Fruit fly (Drosophila melanogaster) whole organism, adult: ENCODE results near the gene Lectin-galC1.

Experiments used
- CG14711 ChIP-seq: fragments of 200-800 bp; sonication (Bioruptor generic); optimal IDR thresholded peaks from 2 replicates; lab custom pipeline; 2018; ENCODE audit warnings: missing biosample characterization, mild to moderate bottlenecking, missing genetic modification characterization, moderate library complexity
- kay ChIP-seq: fragments of 200-800 bp; sonication (Bioruptor generic); peaks from one replicate; lab custom pipeline; 2016; ENCODE audit warnings: missing biosample characterization, missing genetic modification characterization, borderline replicate concordance
- ovo ChIP-seq: fragments of 200-800 bp; sonication (Bioruptor generic); optimal IDR thresholded peaks from 2 replicates; lab custom pipeline; 2016; ENCODE audit warnings: missing biosample characterization, missing genetic modification characterization

DNA sequence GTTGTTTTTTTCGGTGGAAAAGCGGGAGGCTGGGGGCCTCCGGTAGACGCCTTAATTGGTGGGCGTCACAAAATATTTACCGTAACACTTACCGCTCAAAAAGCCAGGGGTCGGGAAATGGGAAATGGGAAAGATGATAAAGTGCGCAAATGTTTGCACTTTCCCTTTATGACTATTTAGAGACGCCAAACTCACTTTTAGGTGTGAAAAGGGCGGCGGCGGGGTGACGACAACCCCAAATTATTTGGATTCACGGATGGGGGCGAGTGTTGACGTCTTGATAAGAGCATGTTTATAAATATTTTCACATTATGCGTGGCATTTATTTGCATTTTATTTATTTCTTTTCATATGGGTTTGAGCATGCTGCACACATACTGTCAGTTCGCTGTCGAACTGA lies 47.2 kb upstream of the Lectin-galC1 start, which contains the start of gene CG17349:
- TF ChIP-seq kay (GFP tag; lab: Kevin White, UChicago) (no peak), CG14711 (tag; lab: Kevin White, UChicago) (no peak), ovo (GFP tag; lab: Kevin White, UChicago) (no peak)
